Fruit fly (Drosophila melanogaster) whole organism, prepupa: Measurements from ENCODE around the gene hll.
A peak's percentile ranks its signal among the peaks of the same experiment; 100 is the strongest.

ENCODE experiments used
- CG10631 ChIP-seq: fragments of 200-800 bp; sonication (Bioruptor generic); optimal IDR thresholded peaks from 2 replicates; lab custom pipeline; 2016; ENCODE audit warnings: missing biosample characterization, missing genetic modification characterization
- CG11294 ChIP-seq: fragments of 200-800 bp; sonication (Bioruptor generic); IDR thresholded peaks from 2 replicates; pipeline ENCODE4 v1.3.6; 2022; ENCODE audit warnings: missing biosample characterization, missing genetic modification characterization
- CG11762 ChIP-seq: fragments of 200-800 bp; sonication (Bioruptor generic); optimal IDR thresholded peaks from 3 replicates; lab custom pipeline; 2016; ENCODE audit warnings: missing biosample characterization, missing genetic modification characterization; ENCODE audit not compliant: insufficient read depth
- CG11902 ChIP-seq: fragments of 200-800 bp; sonication (Bioruptor generic); optimal IDR thresholded peaks from 3 replicates; lab custom pipeline; 2016; ENCODE audit warnings: missing biosample characterization, missing genetic modification characterization
- CG15336 ChIP-seq: fragments of 200-800 bp; sonication (Bioruptor generic); IDR thresholded peaks from 2 replicates; pipeline ENCODE4 v1.3.6; 2022; ENCODE audit warnings: missing biosample characterization, missing genetic modification characterization
- CG1621 ChIP-seq: fragments of 200-800 bp; sonication (Bioruptor generic); optimal IDR thresholded peaks from 3 replicates; lab custom pipeline; 2018; ENCODE audit warnings: missing biosample characterization, mild to moderate bottlenecking, missing genetic modification characterization
- CG3032 ChIP-seq: fragments of 200-800 bp; optimal IDR thresholded peaks from 2 replicates; lab custom pipeline; 2019; ENCODE audit warnings: missing biosample characterization, mild to moderate bottlenecking, missing genetic modification characterization, moderate library complexity
- CG31627 ChIP-seq: fragments of 200-800 bp; sonication (Bioruptor generic); optimal IDR thresholded peaks from 3 replicates; lab custom pipeline; 2016; ENCODE audit warnings: missing biosample characterization, missing genetic modification characterization
- CG4318 ChIP-seq: fragments of 200-800 bp; sonication (Bioruptor generic); optimal IDR thresholded peaks from 3 replicates; lab custom pipeline; 2017; ENCODE audit warnings: missing biosample characterization, mild to moderate bottlenecking, missing genetic modification characterization
- CG6163 ChIP-seq: fragments of 200-800 bp; sonication (Bioruptor generic); IDR thresholded peaks from 3 replicates; pipeline ENCODE4 v1.3.6; 2022; ENCODE audit warnings: missing biosample characterization, missing genetic modification characterization
- CG6792 ChIP-seq: fragments of 200-800 bp; sonication (Bioruptor generic); optimal IDR thresholded peaks from 3 replicates; lab custom pipeline; 2016; ENCODE audit warnings: missing biosample characterization, missing genetic modification characterization
- CG7368 ChIP-seq: fragments of 200-800 bp; sonication (Bioruptor generic); optimal IDR thresholded peaks from 3 replicates; lab custom pipeline; 2016; ENCODE audit warnings: missing biosample characterization, missing genetic modification characterization
- CG8119 ChIP-seq: fragments of 200-800 bp; sonication (Bioruptor generic); IDR thresholded peaks from 3 replicates; pipeline ENCODE4 v1.3.6; 2022; ENCODE audit warnings: missing biosample characterization, missing genetic modification characterization
- CG8319 ChIP-seq: fragments of 200-800 bp; sonication (Bioruptor generic); optimal IDR thresholded peaks from 3 replicates; lab custom pipeline; 2016; ENCODE audit warnings: missing biosample characterization, missing genetic modification characterization
- CG8632 ChIP-seq: fragments of 200-800 bp; sonication (Bioruptor generic); optimal IDR thresholded peaks from 3 replicates; lab custom pipeline; 2016; ENCODE audit warnings: missing biosample characterization, missing genetic modification characterization
- Ets21C ChIP-seq: fragments of 200-800 bp; sonication (Bioruptor generic); optimal IDR thresholded peaks from 3 replicates; lab custom pipeline; 2016; ENCODE audit warnings: missing biosample characterization, missing genetic modification characterization
- Hr38 ChIP-seq: sonication (Bioruptor generic); optimal IDR thresholded peaks from 2 replicates; lab custom pipeline; 2016; ENCODE audit warnings: missing biosample characterization, missing genetic modification characterization
- Hr4 ChIP-seq: fragments of 200-800 bp; sonication (Bioruptor generic); optimal IDR thresholded peaks from 3 replicates; lab custom pipeline; 2016; ENCODE audit warnings: missing biosample characterization, missing genetic modification characterization
- Lpt ChIP-seq: fragments of 200-800 bp; sonication (Bioruptor generic); optimal IDR thresholded peaks from 3 replicates; lab custom pipeline; 2016; ENCODE audit warnings: missing biosample characterization, missing genetic modification characterization
- Met ChIP-seq: fragments of 200-800 bp; sonication (Bioruptor generic); optimal IDR thresholded peaks from 3 replicates; lab custom pipeline; 2016; ENCODE audit warnings: missing biosample characterization, missing genetic modification characterization
- OdsH ChIP-seq: fragments of 200-800 bp; sonication (Bioruptor generic); optimal IDR thresholded peaks from 3 replicates; lab custom pipeline; 2016; ENCODE audit warnings: missing biosample characterization, missing genetic modification characterization
- Smox ChIP-seq: fragments of 200-800 bp; sonication (Bioruptor generic); optimal IDR thresholded peaks from 3 replicates; lab custom pipeline; 2016; ENCODE audit warnings: missing biosample characterization, missing genetic modification characterization
- Sox14 ChIP-seq: fragments of 200-800 bp; sonication (Bioruptor generic); optimal IDR thresholded peaks from 3 replicates; lab custom pipeline; 2016; ENCODE audit warnings: missing biosample characterization, missing genetic modification characterization
- Sox15 ChIP-seq: fragments of 200-800 bp; sonication (Bioruptor generic); optimal IDR thresholded peaks from 3 replicates; lab custom pipeline; 2016; ENCODE audit warnings: missing biosample characterization, missing genetic modification characterization
- esn ChIP-seq: fragments of 200-800 bp; sonication (Bioruptor generic); optimal IDR thresholded peaks from 2 replicates; lab custom pipeline; 2016; ENCODE audit warnings: missing biosample characterization, mild to moderate bottlenecking, missing genetic modification characterization, moderate library complexity
- fkh ChIP-seq: fragments of 200-800 bp; sonication (Bioruptor generic); optimal IDR thresholded peaks from 3 replicates; lab custom pipeline; 2017; ENCODE audit warnings: missing biosample characterization, mild to moderate bottlenecking, missing genetic modification characterization, moderate library complexity
- net ChIP-seq: fragments of 200-800 bp; sonication (Bioruptor generic); optimal IDR thresholded peaks from 3 replicates; lab custom pipeline; 2016; ENCODE audit warnings: missing biosample characterization, missing genetic modification characterization
- pdm3 ChIP-seq: fragments of 200-800 bp; sonication (Bioruptor generic); optimal IDR thresholded peaks from 3 replicates; lab custom pipeline; 2016; ENCODE audit warnings: missing biosample characterization, missing genetic modification characterization
- svp ChIP-seq: fragments of 200-800 bp; sonication (Bioruptor generic); peaks from one replicate; lab custom pipeline; 2016; ENCODE audit warnings: missing biosample characterization, missing genetic modification characterization
- topi ChIP-seq: fragments of 200-800 bp; sonication (Bioruptor generic); optimal IDR thresholded peaks from 3 replicates; lab custom pipeline; 2016; ENCODE audit warnings: missing biosample characterization, missing genetic modification characterization
- vri ChIP-seq: fragments of 200-800 bp; sonication (Bioruptor generic); optimal IDR thresholded peaks from 3 replicates; lab custom pipeline; 2016; ENCODE audit warnings: missing biosample characterization, mild to moderate bottlenecking, missing genetic modification characterization

Gene hll

DNA sequence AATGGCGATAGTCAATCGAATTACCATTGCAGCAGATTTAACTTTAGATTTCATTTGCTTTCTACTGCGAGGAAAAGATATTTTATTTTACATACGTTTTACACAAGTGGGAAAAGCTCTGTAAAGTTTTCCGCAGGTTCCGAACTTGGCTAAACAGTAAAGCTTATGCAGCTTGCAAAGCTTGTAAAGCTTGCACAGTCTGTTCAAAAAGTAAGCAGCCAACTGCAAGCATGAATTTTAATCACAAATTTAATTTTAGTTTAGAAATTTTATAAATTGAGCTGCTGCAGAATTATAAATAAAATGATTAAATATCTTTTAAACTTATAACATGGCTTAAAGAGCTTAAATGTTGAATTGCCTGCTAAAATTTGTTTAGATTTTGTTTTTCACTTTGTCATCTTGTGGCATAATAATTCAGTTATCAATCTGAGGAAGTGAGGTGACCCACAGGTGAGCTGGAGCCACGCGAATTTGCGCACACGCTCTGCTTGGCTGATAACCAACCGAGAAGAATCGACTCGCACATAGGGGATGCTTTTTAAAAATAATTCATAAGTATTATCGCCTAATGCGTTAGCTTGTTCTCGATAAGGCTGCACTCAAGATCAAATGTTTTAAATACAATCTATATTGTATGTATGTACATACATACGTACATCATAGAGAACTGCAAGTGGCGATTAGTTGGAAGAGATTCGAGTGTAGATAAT lies 15.1 kb upstream of the hll start (continued):
- TF ChIP-seq CG15336 (GFP tag; lab: Robert Waterston, UW): no peak
- TF ChIP-seq CG3032 (tag; lab: Kevin White, UChicago): no peak
- TF ChIP-seq CG11902 (GFP tag; lab: Kevin White, UChicago): no peak
- no peak for TF ChIP-seq Sox14 (GFP tag; lab: Kevin White, UChicago)
- TF ChIP-seq svp (GFP tag; lab: Kevin White, UChicago): peak; percentile 79
- TF ChIP-seq OdsH (GFP tag; lab: Kevin White, UChicago): peak; percentile 26
- TF ChIP-seq CG31627: no peak
- TF ChIP-seq Met: peak; percentile 48
- TF ChIP-seq Sox15 (GFP tag; lab: Kevin White, UChicago): no peak
- TF ChIP-seq, all 60 proteins: peak for 14

DNA sequence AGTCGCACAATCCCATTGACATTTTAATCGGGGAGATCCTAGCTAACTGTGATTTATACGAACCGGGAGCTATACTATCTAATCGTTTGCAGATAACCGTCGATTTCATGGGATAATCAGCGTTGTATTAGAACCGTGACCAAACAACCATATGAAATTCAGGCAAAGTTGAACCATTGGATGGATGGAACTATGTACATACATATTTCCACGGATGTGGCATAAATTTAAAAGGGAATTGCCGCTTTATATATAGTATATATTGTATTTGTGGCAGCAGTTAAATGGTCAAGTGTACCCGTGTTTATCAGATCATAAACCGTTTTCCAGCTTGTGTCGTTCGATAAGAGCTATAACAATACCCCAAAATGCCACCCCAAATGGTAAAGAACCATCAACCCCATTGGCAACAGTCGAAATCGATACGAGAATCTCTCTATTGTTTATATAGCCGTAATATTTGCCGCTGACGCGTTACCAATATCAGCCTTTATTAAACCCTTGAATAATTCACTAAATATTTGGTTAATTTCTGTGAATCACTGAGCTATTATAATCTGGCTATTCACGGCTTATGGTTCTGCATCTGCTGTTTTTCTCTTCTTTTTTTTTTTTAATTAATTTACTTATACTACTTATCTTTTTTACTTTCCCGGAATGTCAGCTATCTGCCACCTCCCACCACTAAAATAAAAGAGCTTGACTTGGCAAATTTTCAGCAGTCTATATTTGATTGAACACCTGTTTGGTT lies 14.3 kb upstream of the hll start, which contains the start of gene bgm:
TSS of gene bgm (plus strand) at position 701 of the 751 bp plus-strand sequence.
- TF ChIP-seq vri (GFP tag; lab: Kevin White, UChicago) (peak; percentile 7), CG6163 (GFP tag; lab: Robert Waterston, UW) (no peak), CG4318 (GFP tag; lab: Kevin White, UChicago) (no peak), svp (GFP tag; lab: Kevin White, UChicago) (peak; percentile 20)

dm6 chr2L:14013478-14013877 lies 13.3 kb upstream of the hll start:
- TF ChIP-seq fkh (GFP tag; lab: Kevin White, UChicago): peak; percentile 27
- TF ChIP-seq CG11762 (GFP tag; lab: Kevin White, UChicago): no peak
- no peak for TF ChIP-seq topi
- TF ChIP-seq vri (GFP tag; lab: Kevin White, UChicago): peak; percentile 54
- TF ChIP-seq svp (GFP tag; lab: Kevin White, UChicago): peak; percentile 85
- no peak for TF ChIP-seq CG8319 (GFP tag; lab: Kevin White, UChicago)
- no peak for TF ChIP-seq Smox (GFP tag; lab: Kevin White, UChicago)
- no peak for TF ChIP-seq net (GFP tag; lab: Kevin White, UChicago)
- TF ChIP-seq Ets21C: no peak
- no peak for TF ChIP-seq Hr4 (GFP tag; lab: Kevin White, UChicago)
- TF ChIP-seq, all 60 proteins: peak for 3

DNA sequence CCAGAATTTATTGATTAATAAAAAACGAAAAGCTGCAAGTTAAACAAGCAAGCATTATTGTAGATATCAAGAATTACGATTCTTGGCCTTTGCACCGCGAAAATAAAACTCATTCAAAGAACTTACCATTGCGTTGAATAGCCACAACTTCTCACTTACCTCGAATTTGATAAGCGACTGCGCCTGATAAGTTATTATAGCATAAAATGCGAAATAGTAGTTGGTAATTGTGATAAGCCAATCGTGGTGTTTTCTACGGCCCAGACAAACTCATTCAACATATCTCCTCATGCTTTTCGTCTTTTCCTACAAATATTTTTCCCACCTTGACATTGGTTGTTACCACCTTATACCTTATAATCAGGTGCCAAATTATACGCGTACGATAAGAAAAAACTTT lies 11.7 kb upstream of the hll start:
- no peak for TF ChIP-seq esn (GFP tag; lab: Kevin White, UChicago)
- TF ChIP-seq vri (GFP tag; lab: Kevin White, UChicago): peak; percentile 44
- no peak for TF ChIP-seq CG8119 (GFP tag; lab: Robert Waterston, UW)

- TF ChIP-seq pdm3 (GFP tag; lab: Kevin White, UChicago): no peak
- TF ChIP-seq vri (GFP tag; lab: Kevin White, UChicago): no peak
- TF ChIP-seq CG1621 (tag; lab: Kevin White, UChicago): no peak
- TF ChIP-seq CG7368: no peak
- no peak for TF ChIP-seq CG8632 (GFP tag; lab: Kevin White, UChicago)
- no peak for TF ChIP-seq Hr38
- TF ChIP-seq OdsH (GFP tag; lab: Kevin White, UChicago): no peak
- no peak for TF ChIP-seq CG10631
- no peak for TF ChIP-seq CG6792
- no peak for TF ChIP-seq CG11762 (GFP tag; lab: Kevin White, UChicago)
- no peak for TF ChIP-seq CG6163 (GFP tag; lab: Robert Waterston, UW)
- no peak for TF ChIP-seq esn (GFP tag; lab: Kevin White, UChicago)
- no peak for TF ChIP-seq CG11294 (GFP tag; lab: Robert Waterston, UW)
- TF ChIP-seq Lpt (GFP tag; lab: Kevin White, UChicago): no peak
These were observed 7.1 kb upstream of the hll start for dm6 chr2L:14019654-14020053.
